Worm (Caenorhabditis elegans): ENCODE results near the gene F01G12.18.

F01G12.18 gene

ce11 chrX:16375807-16376638 lies 22.2 kb downstream of the F01G12.18 start, which contains the start of gene sur-7:
sur-7 (plus strand) TSS chrX:16376588.
- TF ChIP-seq ceh-19 (GFP tag; optimal IDR thresholded peaks at IDR 0.05) (no peak), elt-2 (tag; optimal IDR thresholded peaks at IDR 0.05) (peak; percentile 50), sdc-2 (tag; optimal IDR thresholded peaks at IDR 0.05) (peak; percentile 40), fkh-10 (GFP tag; optimal IDR thresholded peaks at IDR 0.05) (peak; percentile 74), ref-2 (tag; optimal IDR thresholded peaks at IDR 0.05) (no peak), fkh-6 (tag; optimal IDR thresholded peaks at IDR 0.05) (no peak), ets-4 (tag; optimal IDR thresholded peaks at IDR 0.05) (peak; percentile 49), pha-2 (tag; optimal IDR thresholded peaks at IDR 0.05) (no peak), tbx-7 (tag; optimal IDR thresholded peaks at IDR 0.05) (peak; percentile 18), unc-55 (GFP tag; optimal IDR thresholded peaks at IDR 0.05) (no peak), zip-5 (tag; optimal IDR thresholded peaks at IDR 0.05) (peak; percentile 14), Y22D7AL.16 (tag; optimal IDR thresholded peaks at IDR 0.05) (no peak), ceh-18 (tag; optimal IDR thresholded peaks at IDR 0.05) (no peak), lim-6 (tag; optimal IDR thresholded peaks at IDR 0.05) (no peak), nhr-11 (tag; optimal IDR thresholded peaks at IDR 0.05) (no peak), C08G9.2 (tag; optimal IDR thresholded peaks at IDR 0.05) (peak; percentile 60), madf-2 (tag; optimal IDR thresholded peaks at IDR 0.05) (no peak), ceh-31 (tag; optimal IDR thresholded peaks at IDR 0.05) (peak; percentile 85), rnt-1 (tag; optimal IDR thresholded peaks at IDR 0.05) (peak; percentile 21), ceh-2 (tag; optimal IDR thresholded peaks at IDR 0.05) (peak; percentile 13), tbx-2 (tag; optimal IDR thresholded peaks at IDR 0.05) (peak; percentile 71)

DNA sequence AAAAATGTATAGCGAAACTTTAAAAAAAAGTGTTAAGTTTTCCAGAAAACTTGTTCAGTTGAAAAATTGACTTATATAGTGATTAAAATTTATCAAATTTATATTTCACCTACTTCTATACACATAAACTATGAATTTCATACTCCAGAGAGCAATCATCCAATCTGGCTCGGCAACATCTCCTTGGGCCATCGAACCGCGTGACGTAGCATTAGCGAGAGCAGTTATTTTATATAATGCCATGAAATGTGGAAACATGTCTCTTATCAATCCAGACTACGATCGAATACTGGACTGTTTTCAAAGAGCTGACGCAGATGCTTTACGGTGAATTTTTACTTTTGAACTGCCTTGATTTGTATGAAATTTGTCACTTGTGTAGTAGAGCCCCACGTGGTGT lies 28.8 kb downstream of the F01G12.18 start:
- TF ChIP-seq nhr-232 (tag; optimal IDR thresholded peaks at IDR 0.05) (no peak), mec-3 (tag; optimal IDR thresholded peaks at IDR 0.05; ENCODE audit: borderline replicate concordance) (no peak), fkh-10 (GFP tag; optimal IDR thresholded peaks at IDR 0.05) (peak; percentile 78)

DNA sequence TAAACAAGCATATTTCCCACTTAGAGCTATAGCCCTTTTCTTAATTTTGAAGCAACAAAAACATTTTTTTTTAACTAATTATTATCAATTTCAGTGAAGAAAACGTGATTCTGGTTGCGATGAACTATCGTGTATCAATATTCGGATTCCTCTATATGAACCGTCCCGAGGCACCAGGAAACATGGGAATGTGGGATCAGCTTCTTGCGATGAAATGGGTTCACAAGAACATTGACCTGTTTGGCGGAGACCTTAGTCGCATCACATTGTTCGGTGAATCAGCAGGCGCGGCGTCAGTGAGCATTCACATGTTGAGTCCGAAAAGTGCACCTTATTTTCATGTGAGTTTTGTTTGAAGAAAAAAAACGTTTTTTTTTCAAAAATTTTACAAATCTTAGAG lies 29.3 kb downstream of the F01G12.18 start:
- TF ChIP-seq elt-2 (tag; optimal IDR thresholded peaks at IDR 0.05) (no peak), ceh-24 (tag; optimal IDR thresholded peaks at IDR 0.05) (no peak), fkh-10 (GFP tag; optimal IDR thresholded peaks at IDR 0.05) (peak; percentile 92), ceh-22 (tag; optimal IDR thresholded peaks at IDR 0.05) (no peak), ets-4 (tag; optimal IDR thresholded peaks at IDR 0.05) (no peak)

DNA sequence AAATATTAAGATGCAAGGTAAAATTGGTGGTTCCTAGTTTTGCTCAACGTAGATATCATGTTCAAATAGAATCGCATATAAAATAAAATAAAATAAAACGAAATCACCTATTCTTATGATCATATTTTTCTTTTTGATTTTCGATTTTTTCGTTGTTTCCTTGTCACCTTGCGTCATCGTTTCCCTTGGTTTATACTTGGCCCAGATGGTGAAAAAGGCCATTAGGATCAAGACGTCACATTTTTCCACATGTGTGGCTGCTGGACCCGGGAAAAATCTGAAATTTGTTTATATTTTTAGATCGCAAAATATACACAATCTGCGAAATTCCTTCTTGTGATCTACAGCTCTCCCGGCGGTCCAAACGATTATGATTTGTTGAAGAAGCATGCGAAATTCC lies 31.3 kb downstream of the F01G12.18 start, which contains the start of gene ace-1:
Gene ace-1 (plus strand): TSS at position 301 of the 400 bp plus-strand sequence.
- TF ChIP-seq npax-4 (tag; optimal IDR thresholded peaks at IDR 0.05) = no peak
- TF ChIP-seq ceh-14 (tag; optimal IDR thresholded peaks at IDR 0.05) = no peak
- no peak for TF ChIP-seq pqm-1 (tag; optimal IDR thresholded peaks at IDR 0.05)
- TF ChIP-seq ttx-3 (tag; optimal IDR thresholded peaks at IDR 0.05) = no peak
- peak; percentile 0 for TF ChIP-seq hlh-8 (tag; optimal IDR thresholded peaks at IDR 0.05)
- no peak for TF ChIP-seq Y22D7AL.16 (tag; optimal IDR thresholded peaks at IDR 0.05)

DNA sequence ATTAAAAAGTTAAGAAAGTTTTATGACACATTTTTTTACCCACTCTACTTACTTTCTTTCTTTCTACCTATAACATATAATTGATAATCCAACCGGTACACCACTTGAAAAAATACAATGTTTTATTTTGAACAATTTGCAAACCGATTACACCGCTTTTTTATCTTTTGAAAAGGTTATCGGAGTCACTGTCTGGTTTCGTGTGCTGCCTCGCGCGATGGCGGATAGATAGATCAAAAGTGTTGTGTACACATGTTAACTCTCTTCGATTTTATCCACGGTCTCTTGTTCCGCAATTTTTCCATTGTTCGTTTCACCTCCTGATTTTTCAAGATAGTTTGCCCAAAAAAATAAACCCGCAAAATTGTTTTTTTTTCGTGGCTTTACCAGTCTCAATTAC lies 31.8 kb downstream of the F01G12.18 start:
- TF ChIP-seq elt-4 (tag; optimal IDR thresholded peaks at IDR 0.05) = no peak
- TF ChIP-seq pat-9 (tag; optimal IDR thresholded peaks at IDR 0.05) = no peak
- no peak for TF ChIP-seq fkh-6 (tag; optimal IDR thresholded peaks at IDR 0.05)
- peak; percentile 50 for TF ChIP-seq fkh-10 (GFP tag; optimal IDR thresholded peaks at IDR 0.05)

ce11 chrX:16363637-16364036 lies 34.6 kb downstream of the F01G12.18 start:
- TF ChIP-seq fkh-10 (GFP tag; optimal IDR thresholded peaks at IDR 0.05) = peak; percentile 41
- no peak for TF ChIP-seq ref-2 (tag; optimal IDR thresholded peaks at IDR 0.05)
- peak; percentile 4 for TF ChIP-seq sdc-2 (tag; optimal IDR thresholded peaks at IDR 0.05)
